Worm (Caenorhabditis elegans): ENCODE measurements around the gene hlh-15.

The hlh-15 gene

ce11 chrX:2450994-2451393 is 37.8 kb upstream of the hlh-15 start:
- TF ChIP-seq xbp-1 (tag; optimal IDR thresholded peaks at IDR 0.05) (no peak), sox-4 (tag; optimal IDR thresholded peaks at IDR 0.05) (no peak), lin-39 (tag; optimal IDR thresholded peaks at IDR 0.05) (no peak), lin-14 (GFP tag; optimal IDR thresholded peaks at IDR 0.05) (peak; percentile 12)

ce11 chrX:2447214-2447613 is 34.0 kb upstream of the hlh-15 start:
- TF ChIP-seq efl-3 (GFP tag; optimal IDR thresholded peaks at IDR 0.05): no peak
- TF ChIP-seq pax-3 (tag; optimal IDR thresholded peaks at IDR 0.05): no peak
- no peak for TF ChIP-seq zag-1 (tag; optimal IDR thresholded peaks at IDR 0.05)
- no peak for TF ChIP-seq hlh-17 (GFP tag; optimal IDR thresholded peaks at IDR 0.05; ENCODE audit: borderline replicate concordance)
- TF ChIP-seq lin-14 (GFP tag; optimal IDR thresholded peaks at IDR 0.05): no peak
- no peak for TF ChIP-seq pag-3 (tag; optimal IDR thresholded peaks at IDR 0.05; ENCODE audit: borderline replicate concordance, insufficient read depth)
- no peak for TF ChIP-seq snpc-4 (tag; optimal IDR thresholded peaks at IDR 0.05)
- no peak for TF ChIP-seq nhr-77 (tag; optimal IDR thresholded peaks at IDR 0.05)
- no peak for TF ChIP-seq aly-2 (tag; optimal IDR thresholded peaks at IDR 0.05)
- TF ChIP-seq lin-15B (tag; optimal IDR thresholded peaks at IDR 0.05): no peak

- TF ChIP-seq efl-1 (optimal IDR thresholded peaks at IDR 0.05) (no peak), efl-1 (GFP tag; optimal IDR thresholded peaks at IDR 0.05 in 1 of 2) (peak in 1 of 2 experiments; percentile 12), sox-4 (tag; optimal IDR thresholded peaks at IDR 0.05) (no peak)
Observed at ce11 chrX:2446185-2446584, 33.0 kb upstream of the hlh-15 start.

ce11 chrX:2443304-2443703 is 30.1 kb upstream of the hlh-15 start, which contains the start of gene T07D1.3:
Gene T07D1.3 (minus strand): TSS chrX:2443404.
- no peak for TF ChIP-seq mep-1 (tag; optimal IDR thresholded peaks at IDR 0.05)
- no peak for TF ChIP-seq zip-4 (GFP tag; optimal IDR thresholded peaks at IDR 0.05)
- TF ChIP-seq vab-15 (tag; optimal IDR thresholded peaks at IDR 0.05): no peak
- no peak for TF ChIP-seq isw-1 (GFP tag; IDR thresholded peaks at IDR 0.05)
- no peak for TF ChIP-seq mef-2 (tag; optimal IDR thresholded peaks at IDR 0.05)
- TF ChIP-seq unc-98 (GFP tag; IDR thresholded peaks at IDR 0.05): no peak
- no peak for TF ChIP-seq xbp-1 (tag; optimal IDR thresholded peaks at IDR 0.05)
- no peak for TF ChIP-seq hpl-2 (GFP tag; optimal IDR thresholded peaks at IDR 0.05)
- no peak for TF ChIP-seq C16A3.4 (tag; optimal IDR thresholded peaks at IDR 0.05)
- no peak for TF ChIP-seq nhr-47 (tag; optimal IDR thresholded peaks at IDR 0.05)
- TF ChIP-seq pax-3 (tag; optimal IDR thresholded peaks at IDR 0.05): no peak
- TF ChIP-seq nhr-237 (tag; optimal IDR thresholded peaks at IDR 0.05): no peak
- no peak for TF ChIP-seq nhr-19 (GFP tag; conservative IDR thresholded peaks at IDR 0.05)
- TF ChIP-seq aha-1 (tag; optimal IDR thresholded peaks at IDR 0.05): no peak
- no peak for TF ChIP-seq snpc-4 (tag; optimal IDR thresholded peaks at IDR 0.05)
- TF ChIP-seq aly-2 (tag; optimal IDR thresholded peaks at IDR 0.05): no peak
- TF ChIP-seq nhr-28 (tag; optimal IDR thresholded peaks at IDR 0.05): no peak
- no peak for TF ChIP-seq ets-5 (GFP tag; IDR thresholded peaks at IDR 0.05)

- peak; percentile 53 for TF ChIP-seq unc-86 (tag; optimal IDR thresholded peaks at IDR 0.05)
- TF ChIP-seq rnt-1 (tag; optimal IDR thresholded peaks at IDR 0.05): no peak
- no peak for TF ChIP-seq fkh-10 (GFP tag; optimal IDR thresholded peaks at IDR 0.05)
- TF ChIP-seq lsy-2 (tag; optimal IDR thresholded peaks at IDR 0.05): no peak
- TF ChIP-seq xbp-1 (tag; optimal IDR thresholded peaks at IDR 0.05): no peak
- TF ChIP-seq ceh-90 (tag; optimal IDR thresholded peaks at IDR 0.05): no peak
- TF ChIP-seq hpl-2 (GFP tag; optimal IDR thresholded peaks at IDR 0.05): no peak
- TF ChIP-seq ztf-11 (tag; optimal IDR thresholded peaks at IDR 0.05): no peak
Observed at ce11 chrX:2441163-2441562, 28.0 kb upstream of the hlh-15 start.
